Fruit fly (Drosophila melanogaster) whole organism, embryonic: Measurements from ENCODE around the gene CG2006.

Experiments
- Atf6 ChIP-seq: fragments of 200-800 bp; sonication (Bioruptor generic); IDR thresholded peaks from 2 replicates; pipeline ENCODE4 v1.3.6; 2022; ENCODE audit warnings: missing biosample characterization, missing genetic modification characterization
- CG10147 ChIP-seq: fragments of 200-800 bp; sonication (Bioruptor generic); optimal IDR thresholded peaks from 2 replicates; lab custom pipeline; 2019; ENCODE audit warnings: missing biosample characterization, mild to moderate bottlenecking, missing genetic modification characterization, moderate library complexity
- CG10209 ChIP-seq: fragments of 200-800 bp; sonication (Bioruptor generic); optimal IDR thresholded peaks from 3 replicates; lab custom pipeline; 2017; ENCODE audit warnings: missing biosample characterization, mild to moderate bottlenecking, missing genetic modification characterization, missing genetic modification reagents
- CG10366 ChIP-seq: fragments of 200-800 bp; sonication (Bioruptor generic); IDR thresholded peaks from 2 replicates; pipeline ENCODE4 v1.3.6; 2022; ENCODE audit warnings: missing biosample characterization, missing genetic modification characterization
- CG10543 ChIP-seq: fragments of 200-800 bp; sonication (Bioruptor generic); optimal IDR thresholded peaks from 3 replicates; lab custom pipeline; 2017; ENCODE audit warnings: missing biosample characterization, mild to moderate bottlenecking, missing genetic modification characterization, moderate library complexity
- CG11456 ChIP-seq: fragments of 200-800 bp; sonication (Bioruptor generic); IDR thresholded peaks from 3 replicates; pipeline ENCODE4 v1.3.6; 2022; ENCODE audit warnings: missing biosample characterization, missing genetic modification characterization
- CG11560 ChIP-seq: fragments of 200-800 bp; sonication (Bioruptor generic); IDR thresholded peaks from 3 replicates; pipeline ENCODE4 v1.3.6; 2022; ENCODE audit warnings: missing biosample characterization, missing genetic modification characterization
- CG12219 ChIP-seq: fragments of 200-800 bp; sonication (Bioruptor generic); optimal IDR thresholded peaks from 3 replicates; lab custom pipeline; 2018; ENCODE audit warnings: missing biosample characterization, mild to moderate bottlenecking, missing genetic modification characterization
- CG13624 ChIP-seq: fragments of 200-800 bp; sonication (Bioruptor generic); optimal IDR thresholded peaks from 2 replicates; lab custom pipeline; 2016; ENCODE audit warnings: missing biosample characterization, missing genetic modification characterization
- CG14441 ChIP-seq: fragments of 200-800 bp; sonication (Bioruptor generic); IDR thresholded peaks from 2 replicates; pipeline ENCODE4 v1.3.6; 2022; ENCODE audit warnings: missing biosample characterization, missing genetic modification characterization
- CG14667 ChIP-seq: fragments of 200-800 bp; sonication (Bioruptor generic); IDR thresholded peaks from 2 replicates; pipeline ENCODE4 v1.3.6; 2022; ENCODE audit warnings: missing biosample characterization, missing genetic modification characterization
- CG15269 ChIP-seq: fragments of 200-800 bp; sonication (Bioruptor generic); optimal IDR thresholded peaks from 2 replicates; lab custom pipeline; 2018; ENCODE audit warnings: missing biosample characterization, mild to moderate bottlenecking, missing genetic modification characterization, moderate library complexity
- CG15696 ChIP-seq: fragments of 200-800 bp; sonication (Bioruptor generic); optimal IDR thresholded peaks from 2 replicates; lab custom pipeline; 2019; ENCODE audit warnings: missing biosample characterization, mild to moderate bottlenecking, missing genetic modification characterization, moderate library complexity
- CG17186 ChIP-seq: fragments of 200-800 bp; sonication (Bioruptor generic); optimal IDR thresholded peaks from 3 replicates; lab custom pipeline; 2017; ENCODE audit warnings: missing biosample characterization, missing genetic modification reagents, missing genetic modification characterization
- CG18619 ChIP-seq: fragments of 200-800 bp; sonication (Bioruptor generic); optimal IDR thresholded peaks from 3 replicates; lab custom pipeline; 2017; ENCODE audit warnings: missing biosample characterization, mild to moderate bottlenecking, missing genetic modification characterization
- CG18764 ChIP-seq: fragments of 200-800 bp; sonication (Bioruptor generic); optimal IDR thresholded peaks from 3 replicates; lab custom pipeline; 2016; ENCODE audit warnings: missing biosample characterization, missing genetic modification characterization
- CG2120 ChIP-seq: fragments of 200-800 bp; sonication (Bioruptor generic); optimal IDR thresholded peaks from 3 replicates; lab custom pipeline; 2016; ENCODE audit warnings: missing biosample characterization, missing genetic modification characterization
- CG3065 ChIP-seq: fragments of 200-800 bp; sonication (Bioruptor generic); optimal IDR thresholded peaks from 2 replicates; lab custom pipeline; 2016; ENCODE audit warnings: missing biosample characterization, missing genetic modification characterization
- CG31441 ChIP-seq: fragments of 200-800 bp; sonication (Bioruptor generic); IDR thresholded peaks from 2 replicates; pipeline ENCODE4 v1.3.6; 2022; ENCODE audit warnings: missing biosample characterization, missing genetic modification characterization
- CG3407 ChIP-seq: fragments of 200-800 bp; sonication (Bioruptor generic); optimal IDR thresholded peaks from 2 replicates; lab custom pipeline; 2018; ENCODE audit warnings: missing biosample characterization, mild to moderate bottlenecking, missing genetic modification characterization
- CG4854 ChIP-seq: fragments of 200-800 bp; sonication (Bioruptor generic); optimal IDR thresholded peaks from 2 replicates; lab custom pipeline; 2016; ENCODE audit warnings: missing biosample characterization, missing genetic modification characterization, inconsistent platforms
- CG7556 ChIP-seq: fragments of 200-800 bp; sonication (Bioruptor generic); optimal IDR thresholded peaks from 2 replicates; lab custom pipeline; 2017; ENCODE audit warnings: missing biosample characterization, mild to moderate bottlenecking, missing genetic modification characterization
- CG9215 ChIP-seq: fragments of 200-800 bp; sonication (Bioruptor generic); IDR thresholded peaks from 2 replicates; pipeline ENCODE4 v1.3.6; 2022; ENCODE audit warnings: missing biosample characterization, missing genetic modification characterization
- CG9437 ChIP-seq: fragments of 200-800 bp; sonication (Bioruptor generic); optimal IDR thresholded peaks from 2 replicates; lab custom pipeline; 2018; ENCODE audit warnings: missing biosample characterization, mild to moderate bottlenecking, missing genetic modification characterization
- Deaf1 ChIP-seq: fragments of 200-800 bp; optimal IDR thresholded peaks from 3 replicates; lab custom pipeline; 2019; ENCODE audit warnings: missing biosample characterization, mild to moderate bottlenecking, missing genetic modification characterization, moderate library complexity
- Dip2 ChIP-seq: fragments of 200-800 bp; sonication (Bioruptor generic); IDR thresholded peaks from 2 replicates; pipeline ENCODE4 v1.3.6; 2022; ENCODE audit warnings: missing biosample characterization, missing genetic modification characterization
- Mrtf ChIP-seq: fragments of 200-800 bp; sonication (Bioruptor generic); IDR thresholded peaks from 3 replicates; pipeline ENCODE4 v1.3.6; 2022; ENCODE audit warnings: missing biosample characterization, missing genetic modification characterization
- Rx ChIP-seq: fragments of 200-800 bp; sonication (Bioruptor generic); IDR thresholded peaks from 2 replicates; pipeline ENCODE4 v1.3.6; 2022; ENCODE audit warnings: missing biosample characterization, missing genetic modification characterization
- Sry-β ChIP-seq: fragments of 200-800 bp; sonication (Bioruptor generic); optimal IDR thresholded peaks from 2 replicates; lab custom pipeline; 2018; ENCODE audit warnings: missing biosample characterization, mild to moderate bottlenecking, missing genetic modification characterization, moderate library complexity
- Ssrp ChIP-seq: fragments of 200-800 bp; sonication (Bioruptor generic); optimal IDR thresholded peaks from 2 replicates; lab custom pipeline; 2018; ENCODE audit warnings: missing biosample characterization, mild to moderate bottlenecking, missing genetic modification characterization, moderate library complexity
- ac ChIP-seq: fragments of 200-800 bp; sonication (Bioruptor generic); optimal IDR thresholded peaks from 3 replicates; lab custom pipeline; 2017; ENCODE audit warnings: missing biosample characterization, mild to moderate bottlenecking, missing genetic modification characterization
- az2 ChIP-seq: fragments of 200-800 bp; sonication (Bioruptor generic); optimal IDR thresholded peaks from 3 replicates; lab custom pipeline; 2016; ENCODE audit warnings: missing biosample characterization, missing genetic modification characterization
- bowl ChIP-seq: fragments of 200-800 bp; sonication (Bioruptor generic); IDR thresholded peaks from 2 replicates; pipeline ENCODE4 v1.3.6; 2022; ENCODE audit warnings: missing biosample characterization, missing genetic modification characterization
- cato ChIP-seq: fragments of 200-800 bp; sonication (Bioruptor generic); optimal IDR thresholded peaks from 2 replicates; lab custom pipeline; 2016; ENCODE audit warnings: missing biosample characterization, missing genetic modification characterization, borderline replicate concordance
- cg ChIP-seq: fragments of 200-800 bp; sonication (Bioruptor generic); optimal IDR thresholded peaks from 3 replicates; lab custom pipeline; 2019; ENCODE audit warnings: missing biosample characterization, mild to moderate bottlenecking, missing genetic modification characterization, moderate library complexity
- ci ChIP-seq: fragments of 200-800 bp; sonication (Bioruptor generic); IDR thresholded peaks from 3 replicates; pipeline ENCODE4 v1.3.6; 2022; ENCODE audit warnings: missing biosample characterization, missing genetic modification characterization
- fd96Cb ChIP-seq: fragments of 200-800 bp; sonication (Bioruptor generic); optimal IDR thresholded peaks from 2 replicates; lab custom pipeline; 2018; ENCODE audit warnings: missing biosample characterization, mild to moderate bottlenecking, missing genetic modification characterization, moderate library complexity
- gfzf ChIP-seq: fragments of 200-800 bp; sonication (Bioruptor generic); optimal IDR thresholded peaks from 2 replicates; lab custom pipeline; 2016; ENCODE audit warnings: missing biosample characterization, mild to moderate bottlenecking, missing genetic modification characterization, moderate library complexity
- hbn ChIP-seq: fragments of 200-800 bp; sonication (Bioruptor generic); IDR thresholded peaks from 2 replicates; pipeline ENCODE4 v1.3.6; 2022; ENCODE audit warnings: missing biosample characterization, missing genetic modification characterization; ENCODE audit not compliant: partially characterized antibody
- lola ChIP-seq, 3 experiments: fragments of >200 bp in 2 of 3; fragments of 200-800 bp in 1 of 3; sonication (Bioruptor generic) in 1 of 3; optimal IDR thresholded peaks; 2 replicates each; lab custom pipeline; 2017 to 2019; ENCODE audit warnings: missing biosample characterization in 3 of 3, missing genetic modification characterization in 3 of 3, mild to moderate bottlenecking in 1 of 3, moderate library complexity in 1 of 3
- org-1 ChIP-seq: fragments of 200-800 bp; sonication (Bioruptor generic); optimal IDR thresholded peaks from 2 replicates; lab custom pipeline; 2017; ENCODE audit warnings: missing biosample characterization, missing genetic modification characterization
- pan ChIP-seq, 4 experiments: fragments of >200 bp in 3 of 4; fragments of 200-800 bp in 1 of 4; sonication (Bioruptor generic) in 1 of 4; optimal IDR thresholded peaks in 3 of 4; IDR thresholded peaks in 1 of 4; 2 replicates each; pipeline versions ENCODE4 v1.3.6 to Lab custom; 2017 to 2022; ENCODE audit warnings: missing biosample characterization in 2 of 4, missing genetic modification characterization in 2 of 4, mixed read lengths in 1 of 4
- psq ChIP-seq: fragments of 200-800 bp; sonication (Bioruptor generic); optimal IDR thresholded peaks from 2 replicates; lab custom pipeline; 2017; ENCODE audit warnings: missing biosample characterization, missing genetic modification characterization
- salm ChIP-seq: fragments of 200-800 bp; sonication (Bioruptor generic); optimal IDR thresholded peaks from 2 replicates; lab custom pipeline; 2018; ENCODE audit warnings: missing biosample characterization, mild to moderate bottlenecking, missing genetic modification characterization
- sens-2 ChIP-seq: fragments of 200-800 bp; sonication (Bioruptor generic); IDR thresholded peaks from 2 replicates; pipeline ENCODE4 v1.3.6; 2022; ENCODE audit warnings: missing biosample characterization, missing genetic modification characterization
- slbo ChIP-seq: fragments of 200-800 bp; sonication (Bioruptor generic); IDR thresholded peaks from 2 replicates; pipeline ENCODE4 v1.3.6; 2022; ENCODE audit warnings: missing biosample characterization, missing genetic modification characterization
- tna ChIP-seq: fragments of 200-800 bp; sonication (Bioruptor generic); IDR thresholded peaks from 2 replicates; pipeline ENCODE4 v1.3.6; 2022; ENCODE audit warnings: missing biosample characterization, missing genetic modification characterization; ENCODE audit not compliant: partially characterized antibody
- vvl ChIP-seq: fragments of 200-800 bp; sonication (Bioruptor generic); IDR thresholded peaks from 2 replicates; pipeline ENCODE4 v1.3.6; 2022; ENCODE audit warnings: missing biosample characterization, missing genetic modification characterization
- wdn ChIP-seq: fragments of 200-800 bp; sonication (Bioruptor generic); IDR thresholded peaks from 2 replicates; pipeline ENCODE4 v1.3.6; 2022; ENCODE audit warnings: missing biosample characterization, missing genetic modification characterization
- wor ChIP-seq: fragments of 200-800 bp; sonication (Bioruptor generic); IDR thresholded peaks from 2 replicates; pipeline ENCODE4 v1.3.6; 2022; ENCODE audit warnings: missing biosample characterization, missing genetic modification characterization
- yki ChIP-seq: fragments of >200 bp; optimal IDR thresholded peaks from 3 replicates; lab custom pipeline; 2018

The CG2006 gene

DNA sequence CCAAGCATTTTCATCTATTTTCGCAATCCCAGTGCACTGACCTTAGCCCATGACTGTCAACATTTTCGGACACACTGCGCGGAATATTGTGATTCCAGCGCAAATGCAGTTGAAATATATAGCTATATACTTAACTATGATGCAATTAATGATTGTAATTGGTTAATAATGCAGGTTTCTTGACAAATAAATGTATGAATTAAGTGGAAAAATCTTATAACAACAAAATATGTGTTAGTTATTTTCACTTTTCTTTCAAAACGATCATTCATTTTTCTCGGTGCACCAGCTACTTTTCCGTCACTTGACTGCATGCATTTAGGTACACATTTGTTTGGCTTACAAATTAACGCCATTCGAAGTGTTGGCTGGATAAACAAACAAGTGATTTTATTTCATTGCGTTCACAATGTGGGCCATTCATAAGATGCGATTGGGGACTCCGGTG is 30.6 kb upstream of the CG2006 start (continued):
- no peak for TF ChIP-seq psq (GFP tag; lab: Kevin White, UChicago)
- TF ChIP-seq vvl (GFP tag; lab: Robert Waterston, UW): peak; percentile 45; the same call in 1 of the 2 replicates
- no peak for TF ChIP-seq CG17186 (GFP tag; lab: Kevin White, UChicago)
- no peak for TF ChIP-seq CG13624 (GFP tag; lab: Kevin White, UChicago)
- TF ChIP-seq Dip2: no peak
- no peak for TF ChIP-seq Deaf1 (tag; lab: Kevin White, UChicago)
- peak; percentile 28; the same call in 1 of the 3 replicates for TF ChIP-seq ci
- no peak for TF ChIP-seq yki
- TF ChIP-seq az2: peak; percentile 58
- peak; percentile 26 for TF ChIP-seq CG15269 (tag; lab: Kevin White, UChicago)
- no peak for TF ChIP-seq Mrtf (GFP tag; lab: Robert Waterston, UW)
- TF ChIP-seq CG3407 (GFP tag; lab: Kevin White, UChicago): peak; percentile 48
- TF ChIP-seq CG18619 (GFP tag; lab: Kevin White, UChicago): no peak
- no peak for TF ChIP-seq ac (GFP tag; lab: Kevin White, UChicago)
- peak; percentile 44 for TF ChIP-seq org-1
- TF ChIP-seq Atf6 (GFP tag; lab: Robert Waterston, UW): no peak
- no peak for TF ChIP-seq CG10543
- no peak for TF ChIP-seq CG3065 (GFP tag; lab: Kevin White, UChicago)
- TF ChIP-seq slbo (GFP tag; lab: Robert Waterston, UW): no peak
- no peak for TF ChIP-seq CG14667
- TF ChIP-seq CG15696: peak; percentile 54
- peak; percentile 75 for TF ChIP-seq CG31441 (GFP tag; lab: Robert Waterston, UW)
- TF ChIP-seq lola (GFP tag; optimal IDR thresholded peaks at IDR 0.05; lab: Kevin White, UChicago): peak in 1 of 3 experiments; percentile 71
- peak; percentile 42 for TF ChIP-seq CG12219 (GFP tag; lab: Kevin White, UChicago)
- TF ChIP-seq CG14441 (GFP tag; lab: Robert Waterston, UW): no peak
- TF ChIP-seq CG7556 (GFP tag; lab: Kevin White, UChicago): peak; percentile 37
- no peak for TF ChIP-seq sens-2 (GFP tag; lab: Robert Waterston, UW)
- no peak for TF ChIP-seq CG2120 (GFP tag; lab: Kevin White, UChicago)
- TF ChIP-seq salm (tag; lab: Kevin White, UChicago): peak; percentile 7
- TF ChIP-seq pan (optimal IDR thresholded peaks at IDR 0.05; lab: Kevin White, UChicago): no peak
- peak in 1 of 2 experiments; percentile 46 for TF ChIP-seq pan (GFP tag; optimal IDR thresholded peaks at IDR 0.05 in 1 of 2, IDR thresholded peaks at IDR 0.05 in 1 of 2)
- TF ChIP-seq CG11456 (GFP tag; lab: Robert Waterston, UW): no peak
- no peak for TF ChIP-seq CG10366 (GFP tag; lab: Robert Waterston, UW)
- peak; percentile 38 for TF ChIP-seq cato (GFP tag; lab: Kevin White, UChicago)
- no peak for TF ChIP-seq gfzf (GFP tag; lab: Kevin White, UChicago)
- TF ChIP-seq cg: no peak
- TF ChIP-seq CG18764: peak; percentile 16
- no peak for TF ChIP-seq wdn (GFP tag; lab: Robert Waterston, UW)
- TF ChIP-seq CG9215 (GFP tag; lab: Robert Waterston, UW): no peak
- peak; percentile 37 for TF ChIP-seq CG4854
- TF ChIP-seq bowl (GFP tag; lab: Robert Waterston, UW): no peak
- TF ChIP-seq Rx (GFP tag; lab: Robert Waterston, UW): no peak
- TF ChIP-seq CG10147 (GFP tag; lab: Kevin White, UChicago): no peak
- TF ChIP-seq CG11560 (tag; lab: Robert Waterston, UW): no peak
- no peak for TF ChIP-seq Sry-β (GFP tag; lab: Kevin White, UChicago)
- peak; percentile 46 for TF ChIP-seq fd96Cb
- TF ChIP-seq CG10209 (GFP tag; lab: Kevin White, UChicago): peak; percentile 14
- TF ChIP-seq tna (GFP tag; lab: Robert Waterston, UW): no peak
- TF ChIP-seq CG9437: peak; percentile 20
- TF ChIP-seq hbn (GFP tag; lab: Robert Waterston, UW): no peak
- no peak for TF ChIP-seq wor (GFP tag; lab: Robert Waterston, UW)
- peak; percentile 66 for TF ChIP-seq Ssrp (tag; lab: Kevin White, UChicago)
